Worm (Caenorhabditis elegans): Measurements from ENCODE around the gene chd-3.

chd-3 gene

ce11 chrX:12852575-12852974 lies at the start of gene chd-3:
Gene chd-3, minus strand, starts transcription at chrX:12852601.
- no peak for TF ChIP-seq unc-62 (GFP tag; optimal IDR thresholded peaks at IDR 0.05)

ce11 chrX:12899140-12899888 lies 46.9 kb upstream of the chd-3 start:
- no peak for TF ChIP-seq unc-62 (GFP tag; optimal IDR thresholded peaks at IDR 0.05)

ce11 chrX:12889837-12890449 lies 37.5 kb upstream of the chd-3 start:
- TF ChIP-seq unc-62 (GFP tag; optimal IDR thresholded peaks at IDR 0.05) = no peak

ce11 chrX:12884873-12885272 lies 32.5 kb upstream of the chd-3 start, which contains the start of gene gpc-1:
Gene gpc-1, minus strand, starts transcription at chrX:12884989.
- no peak for TF ChIP-seq unc-62 (GFP tag; optimal IDR thresholded peaks at IDR 0.05)

ce11 chrX:12881174-12881573 lies 28.8 kb upstream of the chd-3 start:
- TF ChIP-seq unc-62 (GFP tag; optimal IDR thresholded peaks at IDR 0.05) = no peak

- no peak for TF ChIP-seq unc-62 (GFP tag; optimal IDR thresholded peaks at IDR 0.05)
Measured at ce11 chrX:12877930-12878329, 25.5 kb upstream of the chd-3 start.

- TF ChIP-seq unc-62 (GFP tag; optimal IDR thresholded peaks at IDR 0.05) = no peak
Measured at ce11 chrX:12876795-12877530, 24.6 kb upstream of the chd-3 start, which contains the start of gene bcat-1. Gene bcat-1, plus strand, starts transcription at chrX:12877480.

- TF ChIP-seq unc-62 (GFP tag; optimal IDR thresholded peaks at IDR 0.05) = no peak
Measured at ce11 chrX:12875649-12876048, 23.2 kb upstream of the chd-3 start.

- no peak for TF ChIP-seq unc-62 (GFP tag; optimal IDR thresholded peaks at IDR 0.05)
Measured at ce11 chrX:12874798-12875342, 22.5 kb upstream of the chd-3 start.

ce11 chrX:12873688-12874364 lies 21.4 kb upstream of the chd-3 start:
- TF ChIP-seq unc-62 (GFP tag; optimal IDR thresholded peaks at IDR 0.05) = no peak

- TF ChIP-seq unc-62 (GFP tag; optimal IDR thresholded peaks at IDR 0.05) = no peak
Measured at ce11 chrX:12872022-12872888, 19.9 kb upstream of the chd-3 start.

ce11 chrX:12869827-12870394 lies 17.5 kb upstream of the chd-3 start:
- no peak for TF ChIP-seq unc-62 (GFP tag; optimal IDR thresholded peaks at IDR 0.05)

- TF ChIP-seq unc-62 (GFP tag; optimal IDR thresholded peaks at IDR 0.05) = no peak
Measured at ce11 chrX:12869412-12869811, 17.0 kb upstream of the chd-3 start.

- TF ChIP-seq unc-62 (GFP tag; optimal IDR thresholded peaks at IDR 0.05) = no peak
Measured at ce11 chrX:12863796-12864195, 11.4 kb upstream of the chd-3 start, which contains the start of gene T14G8.4. Gene T14G8.4, minus strand, starts transcription at chrX:12863896.

All from whole organism, dauer.